Worm (Caenorhabditis elegans) whole organism, young adult: ENCODE measurements around the gene F53B7.7.

Source experiments
- B0336.3 ChIP-seq: fragments of 200-800 bp; sonication (Bioruptor generic); IDR thresholded peaks from 2 replicates; pipeline ENCODE4 v1.3.6; 2022; ENCODE audit warnings: missing genetic modification characterization, missing compliant biosample characterization
- F10E7.11 ChIP-seq: sonication (generic microtip); optimal IDR thresholded peaks from 2 replicates; lab custom pipeline; 2017; ENCODE audit warnings: mild to moderate bottlenecking, missing genetic modification characterization, moderate library complexity, missing compliant biosample characterization
- K11D2.4 ChIP-seq: fragments of 200-800 bp; sonication (Bioruptor generic); IDR thresholded peaks from 2 replicates; pipeline ENCODE4 v1.3.6; 2022; ENCODE audit warnings: missing genetic modification reagents, missing genetic modification characterization, missing compliant biosample characterization
- K12H6.12 ChIP-seq: fragments of 200-800 bp; sonication (Bioruptor generic); optimal IDR thresholded peaks from 2 replicates; lab custom pipeline; 2018; ENCODE audit warnings: mild to moderate bottlenecking, missing genetic modification characterization, missing compliant biosample characterization
- T26A5.8 ChIP-seq: sonication (generic microtip); optimal IDR thresholded peaks from 2 replicates; lab custom pipeline; 2016; ENCODE audit warnings: missing genetic modification characterization, missing compliant biosample characterization
- Y56A3A.18 ChIP-seq: fragments of 200-800 bp; sonication (Bioruptor generic); IDR thresholded peaks from 2 replicates; pipeline ENCODE4 v1.3.6; 2022; ENCODE audit warnings: missing genetic modification reagents, missing genetic modification characterization, missing compliant biosample characterization
- ama-1 ChIP-seq, 3 experiments: fragments of 150-350 bp in 1 of 3; sonication (generic microtip) in 2 of 3; optimal IDR thresholded peaks; 2 replicates each; lab custom pipeline; 2014 to 2018; ENCODE audit warnings: missing biosample characterization in 2 of 3, missing genetic modification characterization in 2 of 3, missing genetic modification reagents in 2 of 3
- aptf-3 ChIP-seq: fragments of 200-800 bp; sonication (Bioruptor generic); IDR thresholded peaks from 2 replicates; pipeline ENCODE4 v1.3.6; 2022; ENCODE audit warnings: missing genetic modification characterization, missing compliant biosample characterization
- athp-1 ChIP-seq: sonication (generic microtip); optimal IDR thresholded peaks from 2 replicates; lab custom pipeline; 2017; ENCODE audit warnings: mild to moderate bottlenecking, missing genetic modification characterization, missing compliant biosample characterization
- bed-1 ChIP-seq: fragments of 200-800 bp; sonication (Bioruptor generic); IDR thresholded peaks from 2 replicates; pipeline ENCODE4 v1.3.6; 2022; ENCODE audit warnings: missing genetic modification reagents, missing genetic modification characterization, missing compliant biosample characterization
- cebp-1 ChIP-seq, 2 experiments: fragments of 200-800 bp in 1 of 2; sonication (Bioruptor generic) in 1 of 2; sonication (generic microtip) in 1 of 2; IDR thresholded peaks in 1 of 2; optimal IDR thresholded peaks in 1 of 2; 2 replicates each; pipeline versions ENCODE4 v1.3.6 to Lab custom; 2017 to 2022; ENCODE audit warnings: missing compliant biosample characterization in 2 of 2, missing genetic modification characterization in 2 of 2, mild to moderate bottlenecking in 1 of 2, missing genetic modification reagents in 1 of 2, moderate library complexity in 1 of 2
- chd-7 ChIP-seq: sonication (generic microtip); optimal IDR thresholded peaks from 2 replicates; lab custom pipeline; 2016; ENCODE audit warnings: mild to moderate bottlenecking, missing genetic modification characterization, moderate library complexity, missing compliant biosample characterization
- efl-1 ChIP-seq: fragments of 150-350 bp; optimal IDR thresholded peaks from 2 replicates; lab custom pipeline; 2014; ENCODE audit warnings: missing biosample characterization, missing genetic modification reagents, missing genetic modification characterization
- egl-44 ChIP-seq: fragments of 200-800 bp; sonication (Bioruptor generic); IDR thresholded peaks from 2 replicates; pipeline ENCODE4 v1.3.6; 2022; ENCODE audit warnings: missing genetic modification reagents, missing genetic modification characterization, missing compliant biosample characterization
- ekl-4 ChIP-seq: fragments of 200-800 bp; sonication (Bioruptor generic); IDR thresholded peaks from 2 replicates; pipeline ENCODE4 v1.3.6; 2022; ENCODE audit warnings: missing genetic modification reagents, missing genetic modification characterization, missing compliant biosample characterization
- ets-4 ChIP-seq: fragments of 200-800 bp; sonication (Bioruptor generic); optimal IDR thresholded peaks from 2 replicates; lab custom pipeline; 2018; ENCODE audit warnings: mild to moderate bottlenecking, missing genetic modification characterization, missing compliant biosample characterization
- fkh-3 ChIP-seq: sonication (generic microtip); optimal IDR thresholded peaks from 2 replicates; lab custom pipeline; 2016; ENCODE audit warnings: mild to moderate bottlenecking, missing genetic modification characterization, missing compliant biosample characterization
- him-1 ChIP-seq: sonication (generic microtip); optimal IDR thresholded peaks from 2 replicates; lab custom pipeline; 2016; ENCODE audit warnings: missing genotype, missing genetic modification reagents, missing genetic modification characterization, missing compliant biosample characterization
- hlh-12 ChIP-seq: sonication (generic microtip); optimal IDR thresholded peaks from 2 replicates; lab custom pipeline; 2016; ENCODE audit warnings: missing genetic modification characterization, missing compliant biosample characterization
- hmg-1.2 ChIP-seq: fragments of 200-800 bp; sonication (Bioruptor generic); IDR thresholded peaks from 2 replicates; pipeline ENCODE4 v1.3.6; 2022; ENCODE audit warnings: missing genetic modification reagents, missing genetic modification characterization, missing compliant biosample characterization
- hrde-1 ChIP-seq: sonication (generic microtip); optimal IDR thresholded peaks from 2 replicates; lab custom pipeline; 2016; ENCODE audit warnings: missing genetic modification characterization, mild to moderate bottlenecking, missing compliant biosample characterization, moderate library complexity, missing genotype, missing genetic modification reagents, borderline replicate concordance
- hsf-1 ChIP-seq: fragments of 200-800 bp; sonication (Bioruptor generic); IDR thresholded peaks from 2 replicates; pipeline ENCODE4 v1.3.6; 2022; ENCODE audit warnings: missing genetic modification reagents, missing genetic modification characterization, missing compliant biosample characterization
- lag-1 ChIP-seq: fragments of 200-800 bp; sonication (Bioruptor generic); IDR thresholded peaks from 2 replicates; pipeline ENCODE4 v1.3.6; 2022; ENCODE audit warnings: missing genetic modification reagents, missing genetic modification characterization, missing compliant biosample characterization
- let-607 ChIP-seq, 2 experiments: fragments of 200-800 bp in 1 of 2; sonication (Bioruptor generic) in 1 of 2; sonication (generic microtip) in 1 of 2; optimal IDR thresholded peaks; 2 replicates each; lab custom pipeline; 2016 to 2018; ENCODE audit warnings: mild to moderate bottlenecking in 2 of 2, missing compliant biosample characterization in 2 of 2, missing genetic modification characterization in 2 of 2, moderate library complexity in 2 of 2, missing genotype in 1 of 2
- lin-35 ChIP-seq, 3 experiments: fragments of 150-350 bp in 2 of 3; sonication (generic microtip) in 1 of 3; optimal IDR thresholded peaks; 2 replicates each; lab custom pipeline; 2014 to 2018; ENCODE audit warnings: missing biosample characterization in 3 of 3, missing genetic modification characterization in 3 of 3, missing genetic modification reagents in 3 of 3
- lin-54 ChIP-seq: fragments of 200-800 bp; sonication (Bioruptor generic); optimal IDR thresholded peaks from 2 replicates; lab custom pipeline; 2018; ENCODE audit warnings: mild to moderate bottlenecking, missing genetic modification characterization, missing compliant biosample characterization
- madf-3 ChIP-seq: fragments of 200-800 bp; sonication (Bioruptor generic); IDR thresholded peaks from 2 replicates; pipeline ENCODE4 v1.3.6; 2022; ENCODE audit warnings: missing genetic modification reagents, missing genetic modification characterization, missing compliant biosample characterization
- madf-6 ChIP-seq: fragments of 200-800 bp; sonication (Bioruptor generic); IDR thresholded peaks from 2 replicates; pipeline ENCODE4 v1.3.6; 2022; ENCODE audit warnings: missing genetic modification reagents, missing genetic modification characterization, missing compliant biosample characterization
- mcd-1 ChIP-seq: fragments of 200-800 bp; sonication (Bioruptor generic); IDR thresholded peaks from 2 replicates; pipeline ENCODE4 v1.3.6; 2022; ENCODE audit warnings: missing genetic modification reagents, missing genetic modification characterization, missing compliant biosample characterization
- nhr-27 ChIP-seq: fragments of 200-800 bp; sonication (Bioruptor generic); optimal IDR thresholded peaks from 2 replicates; lab custom pipeline; 2018; ENCODE audit warnings: mild to moderate bottlenecking, missing genetic modification characterization, moderate library complexity, missing compliant biosample characterization
- nhr-80 ChIP-seq: sonication (generic microtip); optimal IDR thresholded peaks from 2 replicates; lab custom pipeline; 2016; ENCODE audit warnings: missing genetic modification characterization, missing compliant biosample characterization
- repo-1 ChIP-seq: sonication (generic microtip); optimal IDR thresholded peaks from 2 replicates; lab custom pipeline; 2017; ENCODE audit warnings: mild to moderate bottlenecking, missing genetic modification characterization, missing compliant biosample characterization
- snpc-1.3 ChIP-seq: sonication (generic microtip); optimal IDR thresholded peaks from 2 replicates; lab custom pipeline; 2017; ENCODE audit warnings: missing genetic modification characterization, mild to moderate bottlenecking, missing compliant biosample characterization, antibody characterized with exemption, moderate library complexity, missing genotype, missing genetic modification reagents; ENCODE audit not compliant: insufficient read depth
- snpc-4 ChIP-seq, 5 experiments: fragments of 150-350 bp in 1 of 5; sonication (generic microtip) in 4 of 5; optimal IDR thresholded peaks; 2 replicates each; lab custom pipeline; 2014 to 2018; ENCODE audit warnings: missing genetic modification characterization in 5 of 5, missing biosample characterization in 3 of 5, antibody characterized with exemption in 2 of 5, mild to moderate bottlenecking in 2 of 5, missing compliant biosample characterization in 2 of 5, missing genotype in 2 of 5, moderate library complexity in 2 of 5, missing genetic modification reagents in 1 of 5
- unc-130 ChIP-seq: sonication (generic microtip); optimal IDR thresholded peaks from 2 replicates; lab custom pipeline; 2016; ENCODE audit warnings: missing genetic modification reagents, missing genetic modification characterization, missing compliant biosample characterization

The F53B7.7 gene

ce11 chrV:10953471-10954155 lies 45.3 kb upstream of the F53B7.7 start (continued):
- TF ChIP-seq madf-3 (GFP tag; lab: Robert Waterston, UW) (peak; percentile 56; the same call in 1 of the 2 replicates), efl-1 (GFP tag; lab: Kevin White, UChicago) (no peak), cebp-1 (GFP tag; IDR thresholded peaks at IDR 0.05; lab: Robert Waterston, UW) (no peak), cebp-1 (tag; optimal IDR thresholded peaks at IDR 0.05; lab: Kevin White, UChicago) (peak; percentile 78)

ce11 chrV:10954334-10954733 lies 44.6 kb upstream of the F53B7.7 start, which contains the start of gene clec-221:
clec-221 (minus strand) TSS chrV:10954434.
- no peak for TF ChIP-seq lag-1
- TF ChIP-seq lin-35 (GFP tag; optimal IDR thresholded peaks at IDR 0.05; lab: Kevin White, UChicago): peak in 1 of 3 experiments; percentile 22
- TF ChIP-seq hrde-1 (tag; lab: Kevin White, UChicago): no peak
- no peak for TF ChIP-seq snpc-1.3

DNA sequence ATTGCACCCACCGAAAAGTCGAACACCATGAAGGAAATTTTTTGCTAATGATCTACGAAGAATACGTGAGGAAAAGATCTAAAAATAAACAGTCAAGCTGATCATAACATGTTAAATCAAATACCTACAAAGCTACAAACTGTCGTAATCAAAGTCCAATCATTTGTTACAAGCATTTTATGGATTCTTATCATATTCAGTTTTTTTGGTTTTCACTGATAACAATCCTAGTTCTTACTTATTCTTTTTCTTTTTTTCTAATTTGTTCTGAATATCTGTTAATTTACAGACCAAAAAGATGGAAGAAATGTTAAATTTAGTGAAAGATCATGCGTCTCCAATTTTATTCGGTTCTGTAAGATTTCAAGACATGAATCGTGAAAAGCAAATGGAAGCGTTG lies 44.1 kb upstream of the F53B7.7 start, which contains the start of gene F17C11.6:
Gene F17C11.6, plus strand, starts transcription at position 290 of the 400 bp plus-strand sequence.
- TF ChIP-seq nhr-80 (peak; percentile 14), madf-6 (GFP tag; lab: Robert Waterston, UW) (no peak)

- peak; percentile 29 for TF ChIP-seq nhr-80
- TF ChIP-seq K12H6.12 (tag; lab: Kevin White, UChicago): no peak
- TF ChIP-seq lin-54: no peak
- TF ChIP-seq lag-1: no peak
- no peak for TF ChIP-seq egl-44 (GFP tag; lab: Robert Waterston, UW)
- no peak for TF ChIP-seq Y56A3A.18
Observed at ce11 chrV:10955681-10956476, 43.0 kb upstream of the F53B7.7 start, which contains the start of gene F17C11.13. F17C11.13 (plus strand) TSS chrV:10955923.

- 0 out of 2 replicates have a peak, but pooled peaks have one; percentile 10 for TF ChIP-seq hmg-1.2 (GFP tag; lab: Robert Waterston, UW)
- TF ChIP-seq athp-1: peak; percentile 9
- 0 out of 2 replicates have a peak, but pooled peaks have one; percentile 42 for TF ChIP-seq ekl-4 (GFP tag; lab: Robert Waterston, UW)
- peak; percentile 28; the same call in 1 of the 2 replicates for TF ChIP-seq mcd-1 (GFP tag; lab: Robert Waterston, UW)
- peak; percentile 15 for TF ChIP-seq unc-130 (GFP tag; lab: Kevin White, UChicago)
- peak; percentile 29 for TF ChIP-seq lin-54
- no peak for TF ChIP-seq T26A5.8 (tag; lab: Kevin White, UChicago)
- peak; percentile 60 for TF ChIP-seq ama-1 (optimal IDR thresholded peaks at IDR 0.05; lab: Kevin White, UChicago)
- TF ChIP-seq ama-1 (GFP tag; optimal IDR thresholded peaks at IDR 0.05; lab: Kevin White, UChicago): no peak
- TF ChIP-seq K11D2.4: no peak
- TF ChIP-seq let-607 (tag; optimal IDR thresholded peaks at IDR 0.05; lab: Kevin White, UChicago): peak in 1 of 2 experiments; percentile 0
- TF ChIP-seq snpc-4 (GFP tag; optimal IDR thresholded peaks at IDR 0.05; lab: Kevin White, UChicago): no peak
- peak in 1 of 4 experiments; percentile 9 for TF ChIP-seq snpc-4 (tag; optimal IDR thresholded peaks at IDR 0.05; lab: Kevin White, UChicago)
- TF ChIP-seq fkh-3 (tag; lab: Kevin White, UChicago): peak; percentile 25
- TF ChIP-seq nhr-27: no peak
- TF ChIP-seq F10E7.11 (tag; lab: Kevin White, UChicago): no peak
- 0 out of 2 replicates have a peak, but pooled peaks have one; percentile 14 for TF ChIP-seq hsf-1
- TF ChIP-seq him-1 (tag; lab: Kevin White, UChicago): no peak
- TF ChIP-seq B0336.3 (GFP tag; lab: Robert Waterston, UW): peak; percentile 66; the same call in 1 of the 2 replicates
- TF ChIP-seq repo-1 (tag; lab: Kevin White, UChicago): peak; percentile 60
- TF ChIP-seq chd-7: peak; percentile 23
- TF ChIP-seq ets-4: peak; percentile 11
- no peak for TF ChIP-seq aptf-3
- TF ChIP-seq bed-1 (GFP tag; lab: Robert Waterston, UW): no peak
- no peak for TF ChIP-seq hlh-12 (tag; lab: Kevin White, UChicago)
- TF ChIP-seq cebp-1 (GFP tag; IDR thresholded peaks at IDR 0.05; lab: Robert Waterston, UW): no peak
- TF ChIP-seq cebp-1 (tag; optimal IDR thresholded peaks at IDR 0.05; lab: Kevin White, UChicago): peak; percentile 30
Observed at ce11 chrV:10958322-10958900, 40.5 kb upstream of the F53B7.7 start, which contains the start of gene pigt-1. pigt-1 (minus strand) TSS chrV:10958821.
